Worm (Caenorhabditis elegans): ENCODE data around the gene mfsd-13.2.

mfsd-13.2 gene

ce11 chrII:7122661-7123418, 42.8 kb downstream of the mfsd-13.2 start, which contains the start of gene F10E7.11 (continued):
- TF ChIP-seq repo-1 (tag; optimal IDR thresholded peaks at IDR 0.05) (no peak), B0336.3 (GFP tag; IDR thresholded peaks at IDR 0.05) (peak; percentile 34; the same call in 1 of the 2 replicates), nhr-27 (tag; optimal IDR thresholded peaks at IDR 0.05) (no peak), die-1 (tag; optimal IDR thresholded peaks at IDR 0.05) (no peak), hmg-1.2 (GFP tag; IDR thresholded peaks at IDR 0.05) (peak; percentile 7; the same call in 1 of the 2 replicates), C06A6.2 (GFP tag; conservative IDR thresholded peaks at IDR 0.05) (peak; percentile 71; the same call in 1 of the 2 replicates), ceh-27 (GFP tag; optimal IDR thresholded peaks at IDR 0.05) (no peak), lin-26 (GFP tag; IDR thresholded peaks at IDR 0.05) (peak; percentile 26; the same call in 1 of the 2 replicates), T26A5.8 (tag; optimal IDR thresholded peaks at IDR 0.05) (no peak), ama-1 (optimal IDR thresholded peaks at IDR 0.05) (no peak), ama-1 (GFP tag; optimal IDR thresholded peaks at IDR 0.05) (no peak), F49E8.2 (tag; optimal IDR thresholded peaks at IDR 0.05; ENCODE audit: insufficient read depth) (no peak), B0261.1 (tag; optimal IDR thresholded peaks at IDR 0.05) (no peak), madf-3 (GFP tag; IDR thresholded peaks at IDR 0.05) (no peak; the same call in 1 of the 2 replicates), F33H1.4 (GFP tag; IDR thresholded peaks at IDR 0.05) (no peak), cebp-2 (GFP tag; IDR thresholded peaks at IDR 0.05) (no peak), egl-18 (GFP tag; IDR thresholded peaks at IDR 0.05) (no peak), Y67H2A.10 (GFP tag; conservative IDR thresholded peaks at IDR 0.05) (no peak), ekl-4 (GFP tag; IDR thresholded peaks at IDR 0.05) (no peak; the same call in 1 of the 2 replicates), rpc-1 (optimal IDR thresholded peaks at IDR 0.05) (peak; percentile 9), rpc-1 (tag; optimal IDR thresholded peaks at IDR 0.05) (no peak), T07F8.4 (tag; optimal IDR thresholded peaks at IDR 0.05) (no peak), Y95B8A.8 (GFP tag; IDR thresholded peaks at IDR 0.05) (0 out of 2 replicates have a peak, but pooled peaks have one; percentile 13), lin-40 (tag; optimal IDR thresholded peaks at IDR 0.05) (no peak), nfya-1 (tag; optimal IDR thresholded peaks at IDR 0.05; ENCODE audit: borderline replicate concordance, insufficient read depth) (no peak), ceh-79 (tag; optimal IDR thresholded peaks at IDR 0.05) (no peak), lsy-27 (tag; optimal IDR thresholded peaks at IDR 0.05; ENCODE audit: borderline replicate concordance, insufficient read depth) (no peak), snpc-4 (GFP tag; optimal IDR thresholded peaks at IDR 0.05) (no peak), snpc-4 (tag; optimal IDR thresholded peaks at IDR 0.05) (peak in 2 of 4 experiments; percentile 33 to 34), ceh-100 (GFP tag; IDR thresholded peaks at IDR 0.05) (peak; percentile 63), tlf-1 (GFP tag; optimal IDR thresholded peaks at IDR 0.05) (no peak), F22D6.2 (tag; optimal IDR thresholded peaks at IDR 0.05) (no peak), rcor-1 (GFP tag; IDR thresholded peaks at IDR 0.05) (no peak), snpc-3.4 (tag; optimal IDR thresholded peaks at IDR 0.05) (peak; percentile 5), F23B12.7 (tag; optimal IDR thresholded peaks at IDR 0.05; ENCODE audit: insufficient read depth) (no peak), lag-1 (GFP tag; IDR thresholded peaks at IDR 0.05) (no peak), ztf-25 (GFP tag; IDR thresholded peaks at IDR 0.05) (0 out of 2 replicates have a peak, but pooled peaks have one; percentile 21), somi-1 (GFP tag; optimal IDR thresholded peaks at IDR 0.05) (no peak), F57C9.4 (tag; optimal IDR thresholded peaks at IDR 0.05) (no peak), tbp1 (GFP tag; optimal IDR thresholded peaks at IDR 0.05) (no peak), gei-17 (GFP tag; optimal IDR thresholded peaks at IDR 0.05) (no peak), F39B2.1 (GFP tag; IDR thresholded peaks at IDR 0.05) (no peak), madf-10 (tag; optimal IDR thresholded peaks at IDR 0.05) (no peak), dox-1 (GFP tag; IDR thresholded peaks at IDR 0.05) (no peak; the same call in 1 of the 2 replicates), atf-7 (tag; optimal IDR thresholded peaks at IDR 0.05) (no peak), mel-28 (tag; optimal IDR thresholded peaks at IDR 0.05; ENCODE audit: borderline replicate concordance) (no peak), akir-1 (GFP tag; optimal IDR thresholded peaks at IDR 0.05) (no peak), ets-4 (GFP tag; optimal IDR thresholded peaks at IDR 0.05) (no peak)
